Fruit fly (Drosophila melanogaster): ENCODE measurements around the gene CG5953.

Gene CG5953

DNA sequence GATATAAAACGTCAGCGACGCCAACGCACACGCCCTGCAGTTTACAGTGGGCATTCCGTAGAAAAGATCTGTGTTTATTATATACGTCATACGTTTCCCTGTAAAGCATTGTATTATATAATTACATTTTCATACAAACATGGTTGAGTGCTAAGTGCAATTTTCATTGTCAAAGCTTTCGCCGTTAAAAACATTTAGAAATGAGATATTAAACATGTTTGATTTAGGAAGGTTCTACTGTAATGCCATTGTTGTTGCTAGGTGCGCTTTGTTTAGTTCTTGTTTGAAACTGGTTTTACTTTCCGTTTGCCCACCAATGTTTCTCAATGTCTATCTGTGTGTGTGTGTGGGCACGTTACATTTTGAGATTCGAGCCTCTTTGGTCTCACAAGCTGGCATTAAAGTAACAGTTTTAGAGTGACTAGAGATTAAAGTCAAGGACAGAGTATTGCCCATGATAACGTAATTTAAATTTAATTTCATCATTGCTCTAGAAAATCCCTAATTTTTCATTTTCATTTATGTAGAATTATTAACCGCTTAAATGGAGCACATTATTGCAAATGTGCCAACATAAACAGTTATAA, 40.0 kb downstream of the CG5953 start (continued):
- peak; percentile 76 for TF ChIP-seq CG11723 (GFP tag; optimal IDR thresholded peaks at IDR 0.05)
- peak; percentile 61 for TF ChIP-seq CG10274 (GFP tag; optimal IDR thresholded peaks at IDR 0.05)
- TF ChIP-seq jigr1 (GFP tag; IDR thresholded peaks at IDR 0.05): no peak
- peak; percentile 17 for TF ChIP-seq Lhr (GFP tag; optimal IDR thresholded peaks at IDR 0.05)
- peak; percentile 48 for TF ChIP-seq ewg (GFP tag; optimal IDR thresholded peaks at IDR 0.05)
- TF ChIP-seq da (GFP tag; optimal IDR thresholded peaks at IDR 0.05): no peak
- peak; percentile 56 for TF ChIP-seq shn (GFP tag; optimal IDR thresholded peaks at IDR 0.05)
- peak; percentile 71 for TF ChIP-seq CG2202 (tag; optimal IDR thresholded peaks at IDR 0.05)
- peak; percentile 83 for TF ChIP-seq az2 (GFP tag; optimal IDR thresholded peaks at IDR 0.05)
- peak; percentile 54 for TF ChIP-seq CG6683 (GFP tag; optimal IDR thresholded peaks at IDR 0.05)
- peak; percentile 77 for TF ChIP-seq Hmr (GFP tag; optimal IDR thresholded peaks at IDR 0.05)
- TF ChIP-seq Pdp1 (GFP tag; optimal IDR thresholded peaks at IDR 0.05): peak; percentile 73 to 94
- no peak for TF ChIP-seq hth (optimal IDR thresholded peaks at IDR 0.05)
- peak; percentile 70 for TF ChIP-seq CG4404 (GFP tag; IDR thresholded peaks at IDR 0.05)
- peak; percentile 57 for TF ChIP-seq CHES-1-like (GFP tag; optimal IDR thresholded peaks at IDR 0.05)
- TF ChIP-seq CG3163 (GFP tag; optimal IDR thresholded peaks at IDR 0.05): no peak
- TF ChIP-seq scrt (GFP tag; optimal IDR thresholded peaks at IDR 0.05): peak; percentile 62
- TF ChIP-seq cas (GFP tag; IDR thresholded peaks at IDR 0.05): no peak
- TF ChIP-seq CG10543 (GFP tag; optimal IDR thresholded peaks at IDR 0.05): peak; percentile 34
- TF ChIP-seq bsh (GFP tag; optimal IDR thresholded peaks at IDR 0.05): peak; percentile 85 to 92
- no peak for TF ChIP-seq amos (GFP tag; IDR thresholded peaks at IDR 0.05; ENCODE audit: partially characterized antibody)
- TF ChIP-seq CG12104 (GFP tag; optimal IDR thresholded peaks at IDR 0.05): peak; percentile 60
- peak; percentile 53 to 83 for TF ChIP-seq chif (GFP tag; optimal IDR thresholded peaks at IDR 0.05)
- peak; percentile 62 for TF ChIP-seq ssp (GFP tag; IDR thresholded peaks at IDR 0.05)
- peak; percentile 60 for TF ChIP-seq gcm2 (GFP tag; optimal IDR thresholded peaks at IDR 0.05)
- TF ChIP-seq zfh1 (GFP tag; IDR thresholded peaks at IDR 0.05): peak; percentile 75
- peak; percentile 0 for TF ChIP-seq pros (GFP tag; optimal IDR thresholded peaks at IDR 0.05)
- TF ChIP-seq salm (tag; optimal IDR thresholded peaks at IDR 0.05): peak; percentile 70
- peak; percentile 67 for TF ChIP-seq org-1 (GFP tag; optimal IDR thresholded peaks at IDR 0.05)
- TF ChIP-seq nau (GFP tag; optimal IDR thresholded peaks at IDR 0.05): peak; percentile 65
- peak; percentile 76 for TF ChIP-seq gsb-n (tag; optimal IDR thresholded peaks at IDR 0.05)
- peak; percentile 49 for TF ChIP-seq tx (GFP tag; optimal IDR thresholded peaks at IDR 0.05)
- peak; percentile 49 for TF ChIP-seq tup (GFP tag; optimal IDR thresholded peaks at IDR 0.05)
- TF ChIP-seq wdn (GFP tag; IDR thresholded peaks at IDR 0.05): peak; percentile 60
- TF ChIP-seq Drgx (GFP tag; IDR thresholded peaks at IDR 0.05): peak; percentile 88
- peak; percentile 10 for TF ChIP-seq en (GFP tag; optimal IDR thresholded peaks at IDR 0.05)
- peak; percentile 7 for TF ChIP-seq MESR4 (GFP tag; optimal IDR thresholded peaks at IDR 0.05)
- TF ChIP-seq run (tag; optimal IDR thresholded peaks at IDR 0.05): peak; percentile 62
- peak; percentile 44 for TF ChIP-seq CG33213 (GFP tag; optimal IDR thresholded peaks at IDR 0.05)
- TF ChIP-seq CG6689 (GFP tag; IDR thresholded peaks at IDR 0.05): peak; percentile 78
- TF ChIP-seq Dad (GFP tag; optimal IDR thresholded peaks at IDR 0.05): peak; percentile 58
- peak; percentile 24; the same call in 1 of the 2 replicates for TF ChIP-seq CG1024 (GFP tag; IDR thresholded peaks at IDR 0.05)
- peak; percentile 21 for TF ChIP-seq CG15011 (GFP tag; optimal IDR thresholded peaks at IDR 0.05)
- TF ChIP-seq CG7372 (GFP tag; IDR thresholded peaks at IDR 0.05): peak; percentile 41; the same call in 1 of the 2 replicates
- TF ChIP-seq dan (GFP tag; IDR thresholded peaks at IDR 0.05): no peak
- no peak for TF ChIP-seq CG15073 (GFP tag; optimal IDR thresholded peaks at IDR 0.05)
- peak; percentile 90 for TF ChIP-seq unpg (GFP tag; optimal IDR thresholded peaks at IDR 0.05)
- TF ChIP-seq CG4282 (GFP tag; optimal IDR thresholded peaks at IDR 0.05): no peak
- TF ChIP-seq CG4328 (GFP tag; optimal IDR thresholded peaks at IDR 0.05): peak; percentile 28
- peak in 1 of 3 experiments; percentile 27 for TF ChIP-seq Stat92E (GFP tag; optimal IDR thresholded peaks at IDR 0.05)
